Fruit fly (Drosophila melanogaster) whole organism, embryonic: Measurements from ENCODE around the gene CG10803.
A peak's percentile ranks its signal among the peaks of the same experiment; 100 is the strongest.

Experiments
- Adf1 ChIP-seq: fragments of 200-800 bp; sonication (Bioruptor generic); IDR thresholded peaks from 2 replicates; pipeline ENCODE4 v1.3.6; 2022; ENCODE audit warnings: missing biosample characterization, missing genetic modification characterization
- Awh ChIP-seq: fragments of 200-800 bp; sonication (Bioruptor generic); IDR thresholded peaks from 2 replicates; pipeline ENCODE4, ENCODE4 v1.3.6; 2022; ENCODE audit warnings: missing biosample characterization, missing genetic modification characterization
- BtbVII ChIP-seq: fragments of 200-800 bp; sonication (Bioruptor generic); optimal IDR thresholded peaks from 3 replicates; lab custom pipeline; 2017; ENCODE audit warnings: missing biosample characterization, mild to moderate bottlenecking, missing genetic modification characterization
- CG10267 ChIP-seq: fragments of 200-800 bp; sonication (Bioruptor generic); optimal IDR thresholded peaks from 2 replicates; lab custom pipeline; 2018; ENCODE audit warnings: missing biosample characterization, mild to moderate bottlenecking, missing genetic modification characterization, moderate library complexity
- CG10321 ChIP-seq: fragments of 200-800 bp; sonication (Bioruptor generic); IDR thresholded peaks from 2 replicates; pipeline ENCODE4 v1.3.6; 2022; ENCODE audit warnings: missing biosample characterization, missing genetic modification characterization
- CG10565 ChIP-seq: fragments of 200-800 bp; sonication (Bioruptor generic); optimal IDR thresholded peaks from 3 replicates; lab custom pipeline; 2016; ENCODE audit warnings: missing biosample characterization, mild to moderate bottlenecking, missing genetic modification characterization
- CG11504 ChIP-seq: fragments of 200-800 bp; sonication (Bioruptor generic); optimal IDR thresholded peaks from 3 replicates; lab custom pipeline; 2019; ENCODE audit warnings: missing biosample characterization, mild to moderate bottlenecking, missing genetic modification characterization, moderate library complexity
- CG11696 ChIP-seq: fragments of 200-800 bp; sonication (Bioruptor generic); IDR thresholded peaks from 2 replicates; pipeline ENCODE4 v1.3.6; 2022; ENCODE audit warnings: missing biosample characterization, missing genetic modification characterization
- CG12236 ChIP-seq: fragments of 200-800 bp; sonication (Bioruptor generic); optimal IDR thresholded peaks from 2 replicates; lab custom pipeline; 2016; ENCODE audit warnings: missing biosample characterization, missing genetic modification characterization
- CG1233 ChIP-seq: fragments of 200-800 bp; sonication (Bioruptor generic); optimal IDR thresholded peaks from 4 replicates; lab custom pipeline; 2018; ENCODE audit warnings: missing biosample characterization, mild to moderate bottlenecking, missing genetic modification characterization
- CG15073 ChIP-seq: fragments of 200-800 bp; sonication (Bioruptor generic); optimal IDR thresholded peaks from 2 replicates; lab custom pipeline; 2016; ENCODE audit warnings: missing biosample characterization, missing genetic modification characterization
- CG1602 ChIP-seq: fragments of 200-800 bp; sonication (Bioruptor generic); optimal IDR thresholded peaks from 3 replicates; lab custom pipeline; 2016; ENCODE audit warnings: missing biosample characterization, missing genetic modification characterization
- CG17912 ChIP-seq: fragments of 200-800 bp; sonication (Bioruptor generic); optimal IDR thresholded peaks from 2 replicates; lab custom pipeline; 2018; ENCODE audit warnings: missing biosample characterization, mild to moderate bottlenecking, missing genetic modification characterization
- CG2712 ChIP-seq: fragments of 200-800 bp; optimal IDR thresholded peaks from 3 replicates; lab custom pipeline; 2019; ENCODE audit warnings: missing biosample characterization, mild to moderate bottlenecking, missing genetic modification characterization, moderate library complexity
- CG30403 ChIP-seq: fragments of 200-800 bp; sonication (Bioruptor generic); optimal IDR thresholded peaks from 3 replicates; lab custom pipeline; 2016; ENCODE audit warnings: missing biosample characterization, missing genetic modification characterization
- CG3281 ChIP-seq: fragments of 200-800 bp; sonication (Bioruptor generic); optimal IDR thresholded peaks from 3 replicates; lab custom pipeline; 2017; ENCODE audit warnings: missing biosample characterization, mild to moderate bottlenecking, missing genetic modification characterization
- CG4820 ChIP-seq: fragments of 200-800 bp; sonication (Bioruptor generic); optimal IDR thresholded peaks from 3 replicates; lab custom pipeline; 2016; ENCODE audit warnings: missing biosample characterization, missing genetic modification characterization
- CG6683 ChIP-seq: fragments of 200-800 bp; sonication (Bioruptor generic); optimal IDR thresholded peaks from 2 replicates; lab custom pipeline; 2017; ENCODE audit warnings: missing biosample characterization, mild to moderate bottlenecking, missing genetic modification characterization, missing genetic modification reagents
- CG8388 ChIP-seq: fragments of 200-800 bp; sonication (Bioruptor generic); optimal IDR thresholded peaks from 2 replicates; lab custom pipeline; 2019; ENCODE audit warnings: missing biosample characterization, mild to moderate bottlenecking, missing genetic modification characterization, moderate library complexity
- CG8924 ChIP-seq: fragments of 200-800 bp; optimal IDR thresholded peaks from 3 replicates; lab custom pipeline; 2019; ENCODE audit warnings: missing biosample characterization, mild to moderate bottlenecking, missing genetic modification characterization, moderate library complexity
- Chrac-16 ChIP-seq: fragments of 200-800 bp; sonication (Bioruptor generic); optimal IDR thresholded peaks from 3 replicates; lab custom pipeline; 2016; ENCODE audit warnings: missing biosample characterization, missing genetic modification characterization
- Dfd ChIP-seq, 2 experiments: fragments of >200 bp; optimal IDR thresholded peaks; 2 replicates each; lab custom pipeline; 2017; ENCODE audit warnings: missing biosample characterization in 2 of 2, missing genetic modification characterization in 2 of 2
- HHEX ChIP-seq: fragments of 200-800 bp; sonication (Bioruptor generic); optimal IDR thresholded peaks from 3 replicates; lab custom pipeline; 2017; ENCODE audit warnings: missing biosample characterization, mild to moderate bottlenecking, missing genetic modification characterization, missing genetic modification reagents
- Hand ChIP-seq: fragments of 200-800 bp; sonication (Bioruptor generic); optimal IDR thresholded peaks from 2 replicates; lab custom pipeline; 2017; ENCODE audit warnings: mild to moderate bottlenecking, missing biosample characterization, missing genetic modification reagents, missing genetic modification characterization
- Hsf ChIP-seq: fragments of 200-800 bp; sonication (Bioruptor generic); optimal IDR thresholded peaks from 3 replicates; lab custom pipeline; 2016; ENCODE audit warnings: missing biosample characterization, missing genetic modification characterization
- Lim3 ChIP-seq: fragments of 200-800 bp; sonication (Bioruptor generic); IDR thresholded peaks from 2 replicates; pipeline ENCODE4 v1.3.6; 2022; ENCODE audit warnings: missing biosample characterization, missing genetic modification characterization
- Myb ChIP-seq: fragments of 200-800 bp; sonication (Bioruptor generic); optimal IDR thresholded peaks from 2 replicates; lab custom pipeline; 2016; ENCODE audit warnings: missing biosample characterization, missing genetic modification characterization
- Ptx1 ChIP-seq: fragments of 200-800 bp; sonication (Bioruptor generic); IDR thresholded peaks from 2 replicates; pipeline ENCODE4 v1.3.6; 2022; ENCODE audit warnings: missing biosample characterization, missing genetic modification characterization
- abd-A ChIP-seq: fragments of 200-800 bp; sonication (Bioruptor generic); optimal IDR thresholded peaks from 3 replicates; lab custom pipeline; 2019; ENCODE audit warnings: missing biosample characterization, mild to moderate bottlenecking, missing genetic modification characterization, moderate library complexity
- bsh ChIP-seq, 2 experiments: fragments of 200-800 bp; sonication (Bioruptor generic); optimal IDR thresholded peaks; 2 replicates each; lab custom pipeline; 2017 to 2018; ENCODE audit warnings: mild to moderate bottlenecking in 2 of 2, missing biosample characterization in 2 of 2, missing genetic modification characterization in 2 of 2, moderate library complexity in 1 of 2
- cad ChIP-seq: fragments of >200 bp; optimal IDR thresholded peaks from 2 replicates; lab custom pipeline; 2017; ENCODE audit warnings: missing biosample characterization, missing genetic modification characterization
- chm ChIP-seq: fragments of 200-800 bp; sonication (Bioruptor generic); IDR thresholded peaks from 2 replicates; pipeline ENCODE4 v1.3.6; 2022; ENCODE audit warnings: missing biosample characterization, missing genetic modification characterization
- da ChIP-seq: fragments of 200-800 bp; sonication (Bioruptor generic); optimal IDR thresholded peaks from 2 replicates; lab custom pipeline; 2016; ENCODE audit warnings: missing biosample characterization, missing genetic modification characterization
- danr ChIP-seq: fragments of 200-800 bp; sonication (Bioruptor generic); IDR thresholded peaks from 2 replicates; pipeline ENCODE4 v1.3.6; 2022; ENCODE audit warnings: missing biosample characterization, missing genetic modification characterization
- dmrt11E ChIP-seq: fragments of 200-800 bp; sonication (Bioruptor generic); optimal IDR thresholded peaks from 3 replicates; lab custom pipeline; 2018; ENCODE audit warnings: missing biosample characterization, mild to moderate bottlenecking, missing genetic modification characterization, moderate library complexity
- fd102C ChIP-seq: fragments of 200-800 bp; sonication (Bioruptor generic); optimal IDR thresholded peaks from 2 replicates; lab custom pipeline; 2018; ENCODE audit warnings: missing biosample characterization, mild to moderate bottlenecking, missing genetic modification characterization, moderate library complexity
- gcm ChIP-seq: fragments of 200-800 bp; sonication (Bioruptor generic); optimal IDR thresholded peaks from 2 replicates; lab custom pipeline; 2019; ENCODE audit warnings: missing biosample characterization, mild to moderate bottlenecking, missing genetic modification characterization, moderate library complexity
- ham ChIP-seq: fragments of 200-800 bp; sonication (Bioruptor generic); IDR thresholded peaks from 2 replicates; pipeline ENCODE4 v1.3.6; 2022; ENCODE audit warnings: missing biosample characterization, missing genetic modification characterization
- hb ChIP-seq: fragments of 200-800 bp; sonication (Bioruptor generic); IDR thresholded peaks from 3 replicates; pipeline ENCODE4 v1.3.6; 2022; ENCODE audit warnings: missing biosample characterization, missing genetic modification characterization; ENCODE audit not compliant: partially characterized antibody
- her ChIP-seq: fragments of 200-800 bp; sonication (Bioruptor generic); optimal IDR thresholded peaks from 2 replicates; lab custom pipeline; 2016; ENCODE audit warnings: missing biosample characterization, missing genetic modification characterization
- hkb ChIP-seq, 2 experiments: fragments of 200-800 bp in 1 of 2; fragments of >200 bp in 1 of 2; sonication (Bioruptor generic) in 1 of 2; IDR thresholded peaks in 1 of 2; optimal IDR thresholded peaks in 1 of 2; 2 replicates each; pipeline versions ENCODE4 v1.3.6 to Lab custom; 2017 to 2022; ENCODE audit warnings: missing biosample characterization in 1 of 2, missing genetic modification characterization in 1 of 2
- lilli ChIP-seq: fragments of 200-800 bp; sonication (Bioruptor generic); optimal IDR thresholded peaks from 3 replicates; lab custom pipeline; 2016; ENCODE audit warnings: missing biosample characterization, missing genetic modification characterization
- maf-S ChIP-seq: fragments of 200-800 bp; sonication (Bioruptor generic); optimal IDR thresholded peaks from 2 replicates; lab custom pipeline; 2016; ENCODE audit warnings: missing biosample characterization, missing genetic modification characterization
- odd ChIP-seq: fragments of 200-800 bp; sonication (Bioruptor generic); optimal IDR thresholded peaks from 2 replicates; lab custom pipeline; 2017; ENCODE audit warnings: missing biosample characterization, mild to moderate bottlenecking, missing genetic modification characterization
- pfk ChIP-seq: fragments of 200-800 bp; sonication (Bioruptor generic); optimal IDR thresholded peaks from 2 replicates; lab custom pipeline; 2018; ENCODE audit warnings: missing biosample characterization, mild to moderate bottlenecking, missing genetic modification characterization, moderate library complexity
- pita ChIP-seq: fragments of 200-800 bp; sonication (Bioruptor generic); optimal IDR thresholded peaks from 2 replicates; lab custom pipeline; 2017; ENCODE audit warnings: missing biosample characterization, mild to moderate bottlenecking, missing genetic modification characterization
- pzg ChIP-seq: fragments of 200-800 bp; sonication (Bioruptor generic); optimal IDR thresholded peaks from 3 replicates; lab custom pipeline; 2018; ENCODE audit warnings: missing biosample characterization, mild to moderate bottlenecking, missing genetic modification characterization, moderate library complexity
- sisA ChIP-seq: fragments of 200-800 bp; sonication (Bioruptor generic); IDR thresholded peaks from 2 replicates; pipeline ENCODE4 v1.3.6; 2022; ENCODE audit warnings: missing biosample characterization, missing genetic modification characterization
- slou ChIP-seq: fragments of 200-800 bp; sonication (Bioruptor generic); optimal IDR thresholded peaks from 3 replicates; lab custom pipeline; 2016; ENCODE audit warnings: missing biosample characterization, missing genetic modification characterization
- tgo ChIP-seq: fragments of 200-800 bp; sonication (Bioruptor generic); IDR thresholded peaks from 3 replicates; pipeline ENCODE4 v1.3.6; 2022; ENCODE audit warnings: missing biosample characterization, missing genetic modification characterization
- tin ChIP-seq: fragments of 200-800 bp; sonication (Bioruptor generic); optimal IDR thresholded peaks from 3 replicates; lab custom pipeline; 2016; ENCODE audit warnings: missing biosample characterization, missing genetic modification characterization

Gene CG10803

dm6 chrX:3538775-3539174 is 53.3 kb downstream of the CG10803 start (continued):
- peak; percentile 43 for TF ChIP-seq CG30403
- no peak for TF ChIP-seq CG11696
- TF ChIP-seq slou (GFP tag; lab: Kevin White, UChicago), result peak; percentile 10
- no peak for TF ChIP-seq da (GFP tag; lab: Kevin White, UChicago)
- TF ChIP-seq hkb (optimal IDR thresholded peaks at IDR 0.05; lab: Kevin White, UChicago), result no peak
- TF ChIP-seq hkb (GFP tag; IDR thresholded peaks at IDR 0.05; lab: Robert Waterston, UW), result no peak
- TF ChIP-seq CG6683, result no peak
- TF ChIP-seq maf-S (GFP tag; lab: Kevin White, UChicago), result peak; percentile 51
- TF ChIP-seq CG10267 (tag; lab: Kevin White, UChicago), result no peak
- no peak for TF ChIP-seq pzg
- TF ChIP-seq danr (GFP tag; lab: Robert Waterston, UW), result 0 out of 2 replicates have a peak, but pooled peaks have one; percentile 12
- no peak for TF ChIP-seq hb (GFP tag; lab: Robert Waterston, UW)
- no peak for TF ChIP-seq CG10565 (GFP tag; lab: Kevin White, UChicago)
- TF ChIP-seq Ptx1, result peak; percentile 60
- peak; percentile 23 for TF ChIP-seq CG1602
- TF ChIP-seq pita (GFP tag; lab: Kevin White, UChicago), result no peak
- no peak for TF ChIP-seq dmrt11E
- TF ChIP-seq lilli (GFP tag; lab: Kevin White, UChicago), result peak; percentile 33
- TF ChIP-seq Chrac-16 (GFP tag; lab: Kevin White, UChicago), result peak; percentile 19
- TF ChIP-seq cad (GFP tag; lab: Kevin White, UChicago), result no peak
- TF ChIP-seq Adf1 (GFP tag; lab: Robert Waterston, UW), result no peak
- no peak for TF ChIP-seq Hand (GFP tag; lab: Kevin White, UChicago)
- TF ChIP-seq Dfd (GFP tag; optimal IDR thresholded peaks at IDR 0.05; lab: Kevin White, UChicago), result no peak
- TF ChIP-seq CG8388 (GFP tag; lab: Kevin White, UChicago), result no peak
- no peak for TF ChIP-seq CG4820 (GFP tag; lab: Kevin White, UChicago)
- TF ChIP-seq chm (GFP tag; lab: Robert Waterston, UW), result no peak
- TF ChIP-seq pfk (GFP tag; lab: Kevin White, UChicago), result no peak
- TF ChIP-seq CG8924, result peak; percentile 23
- TF ChIP-seq CG11504, result peak; percentile 26
- TF ChIP-seq CG12236 (GFP tag; lab: Kevin White, UChicago), result peak; percentile 4
- TF ChIP-seq tin (GFP tag; lab: Kevin White, UChicago), result no peak
- TF ChIP-seq Lim3, result no peak
- TF ChIP-seq ham (GFP tag; lab: Robert Waterston, UW), result no peak
- no peak for TF ChIP-seq CG15073 (GFP tag; lab: Kevin White, UChicago)
- no peak for TF ChIP-seq CG3281 (GFP tag; lab: Kevin White, UChicago)
- no peak for TF ChIP-seq CG10321 (GFP tag; lab: Robert Waterston, UW)
- no peak for TF ChIP-seq CG1233 (GFP tag; lab: Kevin White, UChicago)
- peak; percentile 64 for TF ChIP-seq Hsf
- peak; percentile 51; the same call in 2 of the 3 replicates for TF ChIP-seq tgo (GFP tag; lab: Robert Waterston, UW)
- TF ChIP-seq gcm (GFP tag; lab: Kevin White, UChicago), result no peak
- TF ChIP-seq HHEX (GFP tag; lab: Kevin White, UChicago), result no peak
- TF ChIP-seq Awh (GFP tag; lab: Robert Waterston, UW), result no peak
- no peak for TF ChIP-seq odd (GFP tag; lab: Kevin White, UChicago)
- peak in 1 of 2 experiments; percentile 13 for TF ChIP-seq bsh (GFP tag; optimal IDR thresholded peaks at IDR 0.05; lab: Kevin White, UChicago)
- no peak for TF ChIP-seq fd102C (GFP tag; lab: Kevin White, UChicago)
- TF ChIP-seq CG17912, result no peak
- no peak for TF ChIP-seq BtbVII
- no peak for TF ChIP-seq sisA (GFP tag; lab: Robert Waterston, UW)
- peak; percentile 35 for TF ChIP-seq CG2712 (tag; lab: Kevin White, UChicago)
- peak; percentile 1 for TF ChIP-seq her
- TF ChIP-seq abd-A (tag; lab: Kevin White, UChicago), result no peak
- peak; percentile 28 for TF ChIP-seq Myb (GFP tag; lab: Kevin White, UChicago)
